Fruit fly (Drosophila melanogaster) whole organism, embryonic: Measurements from ENCODE around the gene Sf3b3.

Experiments
- CG10431 ChIP-seq: fragments of 200-800 bp; sonication (Bioruptor generic); optimal IDR thresholded peaks from 3 replicates; lab custom pipeline; 2018; ENCODE audit warnings: missing biosample characterization, mild to moderate bottlenecking, missing genetic modification characterization
- CG10543 ChIP-seq: fragments of 200-800 bp; sonication (Bioruptor generic); optimal IDR thresholded peaks from 3 replicates; lab custom pipeline; 2017; ENCODE audit warnings: missing biosample characterization, mild to moderate bottlenecking, missing genetic modification characterization, moderate library complexity
- CG10565 ChIP-seq: fragments of 200-800 bp; sonication (Bioruptor generic); optimal IDR thresholded peaks from 3 replicates; lab custom pipeline; 2016; ENCODE audit warnings: missing biosample characterization, mild to moderate bottlenecking, missing genetic modification characterization
- CG12299 ChIP-seq: fragments of 200-800 bp; sonication (Bioruptor generic); optimal IDR thresholded peaks from 2 replicates; lab custom pipeline; 2018; ENCODE audit warnings: missing biosample characterization, mild to moderate bottlenecking, missing genetic modification characterization
- CG1233 ChIP-seq: fragments of 200-800 bp; sonication (Bioruptor generic); optimal IDR thresholded peaks from 4 replicates; lab custom pipeline; 2018; ENCODE audit warnings: missing biosample characterization, mild to moderate bottlenecking, missing genetic modification characterization
- CG12659 ChIP-seq: fragments of 200-800 bp; sonication (Bioruptor generic); optimal IDR thresholded peaks from 3 replicates; lab custom pipeline; 2017; ENCODE audit warnings: mild to moderate bottlenecking, missing biosample characterization, missing genetic modification reagents, missing genetic modification characterization
- CG16779 ChIP-seq: fragments of 200-800 bp; sonication (Bioruptor generic); IDR thresholded peaks from 2 replicates; pipeline ENCODE4 v1.3.6; 2022; ENCODE audit warnings: missing biosample characterization, missing genetic modification characterization
- CG17361 ChIP-seq: fragments of 200-800 bp; sonication (Bioruptor generic); IDR thresholded peaks from 3 replicates; pipeline ENCODE4 v1.3.6; 2022; ENCODE audit warnings: missing biosample characterization, missing genetic modification characterization
- CG17385 ChIP-seq: fragments of 200-800 bp; sonication (Bioruptor generic); optimal IDR thresholded peaks from 3 replicates; lab custom pipeline; 2018; ENCODE audit warnings: missing biosample characterization, mild to moderate bottlenecking, missing genetic modification characterization
- CG17802 ChIP-seq: fragments of 200-800 bp; sonication (Bioruptor generic); optimal IDR thresholded peaks from 2 replicates; lab custom pipeline; 2018; ENCODE audit warnings: missing biosample characterization, mild to moderate bottlenecking, missing genetic modification characterization, moderate library complexity
- CG1792 ChIP-seq: fragments of 200-800 bp; sonication (Bioruptor generic); optimal IDR thresholded peaks from 2 replicates; lab custom pipeline; 2016; ENCODE audit warnings: missing biosample characterization, missing genetic modification characterization
- CG18619 ChIP-seq: fragments of 200-800 bp; sonication (Bioruptor generic); optimal IDR thresholded peaks from 3 replicates; lab custom pipeline; 2017; ENCODE audit warnings: missing biosample characterization, mild to moderate bottlenecking, missing genetic modification characterization
- CG30431 ChIP-seq: fragments of 200-800 bp; sonication (Bioruptor generic); optimal IDR thresholded peaks from 2 replicates; lab custom pipeline; 2017; ENCODE audit warnings: missing biosample characterization, missing genetic modification characterization
- CG32767 ChIP-seq: fragments of 200-800 bp; sonication (Bioruptor generic); IDR thresholded peaks from 2 replicates; pipeline ENCODE4 v1.3.6; 2022; ENCODE audit warnings: missing biosample characterization, missing genetic modification characterization
- CG34422 ChIP-seq: fragments of 200-800 bp; sonication (Bioruptor generic); IDR thresholded peaks from 3 replicates; pipeline ENCODE4 v1.3.6; 2022; ENCODE audit warnings: missing biosample characterization, missing genetic modification characterization
- CG4328 ChIP-seq: fragments of 200-800 bp; sonication (Bioruptor generic); optimal IDR thresholded peaks from 3 replicates; lab custom pipeline; 2017; ENCODE audit warnings: missing biosample characterization, missing genetic modification reagents, missing genetic modification characterization
- CG4360 ChIP-seq: fragments of 200-800 bp; sonication (Bioruptor generic); IDR thresholded peaks from 2 replicates; pipeline ENCODE4 v1.3.6; 2022; ENCODE audit warnings: missing biosample characterization, missing genetic modification characterization
- CG43689 ChIP-seq: fragments of 200-800 bp; sonication (Bioruptor generic); IDR thresholded peaks from 2 replicates; pipeline ENCODE4 v1.3.6; 2022; ENCODE audit warnings: missing biosample characterization, missing genetic modification characterization
- CG6854 ChIP-seq: fragments of 200-800 bp; sonication (Bioruptor generic); optimal IDR thresholded peaks from 3 replicates; lab custom pipeline; 2017; ENCODE audit warnings: missing biosample characterization, mild to moderate bottlenecking, missing genetic modification characterization
- CG7271 ChIP-seq: fragments of 200-800 bp; sonication (Bioruptor generic); optimal IDR thresholded peaks from 2 replicates; lab custom pipeline; 2018; ENCODE audit warnings: missing biosample characterization, mild to moderate bottlenecking, missing genetic modification characterization, moderate library complexity
- CG7928 ChIP-seq: fragments of 200-800 bp; sonication (Bioruptor generic); optimal IDR thresholded peaks from 2 replicates; lab custom pipeline; 2017; ENCODE audit warnings: missing biosample characterization, mild to moderate bottlenecking, missing genetic modification characterization
- CG8359 ChIP-seq: fragments of 200-800 bp; sonication (Bioruptor generic); optimal IDR thresholded peaks from 2 replicates; lab custom pipeline; 2017; ENCODE audit warnings: missing biosample characterization, mild to moderate bottlenecking, missing genetic modification characterization, borderline replicate concordance
- CG8765 ChIP-seq: fragments of 200-800 bp; sonication (Bioruptor generic); IDR thresholded peaks from 2 replicates; pipeline ENCODE4 v1.3.6; 2022; ENCODE audit warnings: missing biosample characterization, missing genetic modification characterization
- CG9727 ChIP-seq: fragments of 200-800 bp; sonication (Bioruptor generic); optimal IDR thresholded peaks from 3 replicates; lab custom pipeline; 2017; ENCODE audit warnings: missing biosample characterization, mild to moderate bottlenecking, missing genetic modification characterization
- GATAe ChIP-seq: fragments of 200-800 bp; sonication (Bioruptor generic); conservative IDR thresholded peaks from 2 replicates; pipeline ENCODE4 v1.3.6; 2022; ENCODE audit warnings: missing biosample characterization, missing genetic modification characterization
- Hr39 ChIP-seq: fragments of >200 bp; optimal IDR thresholded peaks from 2 replicates; lab custom pipeline; 2017
- Jarid2 ChIP-seq: fragments of 200-800 bp; sonication (Bioruptor generic); optimal IDR thresholded peaks from 3 replicates; lab custom pipeline; 2017; ENCODE audit warnings: mild to moderate bottlenecking, missing biosample characterization, missing genetic modification reagents, missing genetic modification characterization
- Lhr ChIP-seq: fragments of 200-800 bp; sonication (Bioruptor generic); optimal IDR thresholded peaks from 3 replicates; lab custom pipeline; 2017; ENCODE audit warnings: mild to moderate bottlenecking, missing biosample characterization, missing genetic modification reagents, missing genetic modification characterization
- Nf-YC ChIP-seq: fragments of 200-800 bp; optimal IDR thresholded peaks from 3 replicates; lab custom pipeline; 2019; ENCODE audit warnings: missing biosample characterization, mild to moderate bottlenecking, missing genetic modification characterization, moderate library complexity
- bbx ChIP-seq: fragments of 200-800 bp; sonication (Bioruptor generic); IDR thresholded peaks from 2 replicates; pipeline ENCODE4 v1.3.6; 2022; ENCODE audit warnings: missing biosample characterization, missing genetic modification characterization; ENCODE audit not compliant: partially characterized antibody
- bcd ChIP-seq: fragments of 200-800 bp; sonication (Bioruptor generic); optimal IDR thresholded peaks from 2 replicates; lab custom pipeline; 2017; ENCODE audit warnings: missing biosample characterization, mild to moderate bottlenecking, missing genetic modification characterization
- bowl ChIP-seq: fragments of 200-800 bp; sonication (Bioruptor generic); IDR thresholded peaks from 2 replicates; pipeline ENCODE4 v1.3.6; 2022; ENCODE audit warnings: missing biosample characterization, missing genetic modification characterization
- dpn ChIP-seq, 2 experiments: fragments of 200-800 bp; sonication (Bioruptor generic); optimal IDR thresholded peaks; 3 replicates each; lab custom pipeline; 2016; ENCODE audit warnings: missing biosample characterization in 2 of 2, missing genetic modification characterization in 2 of 2
- dysf ChIP-seq: fragments of 200-800 bp; sonication (Bioruptor generic); IDR thresholded peaks from 3 replicates; pipeline ENCODE4 v1.3.6; 2022; ENCODE audit warnings: missing biosample characterization, missing genetic modification characterization
- eve ChIP-seq, 2 experiments: fragments of >200 bp; optimal IDR thresholded peaks; 2 replicates each; lab custom pipeline; 2017; ENCODE audit warnings: missing biosample characterization in 2 of 2, missing genetic modification characterization in 2 of 2
- eyg ChIP-seq: fragments of 200-800 bp; sonication (Bioruptor generic); optimal IDR thresholded peaks from 3 replicates; lab custom pipeline; 2016; ENCODE audit warnings: missing biosample characterization, missing genetic modification characterization
- fru ChIP-seq: fragments of >200 bp; optimal IDR thresholded peaks from 2 replicates; lab custom pipeline; 2017
- fu2 ChIP-seq: fragments of 200-800 bp; sonication (Bioruptor generic); optimal IDR thresholded peaks from 2 replicates; lab custom pipeline; 2016; ENCODE audit warnings: missing biosample characterization, missing genetic modification characterization
- grau ChIP-seq: fragments of 200-800 bp; optimal IDR thresholded peaks from 3 replicates; lab custom pipeline; 2019; ENCODE audit warnings: missing biosample characterization, mild to moderate bottlenecking, missing genetic modification characterization, moderate library complexity
- gro ChIP-seq: fragments of 200-800 bp; sonication (Bioruptor generic); optimal IDR thresholded peaks from 2 replicates; lab custom pipeline; 2016; ENCODE audit warnings: missing biosample characterization, missing genetic modification characterization
- jing ChIP-seq: fragments of 200-800 bp; sonication (Bioruptor generic); optimal IDR thresholded peaks from 2 replicates; lab custom pipeline; 2018; ENCODE audit warnings: missing biosample characterization, mild to moderate bottlenecking, missing genetic modification characterization
- kah ChIP-seq: fragments of 200-800 bp; sonication (Bioruptor generic); optimal IDR thresholded peaks from 2 replicates; lab custom pipeline; 2018; ENCODE audit warnings: missing biosample characterization, mild to moderate bottlenecking, missing genetic modification characterization
- lab ChIP-seq: fragments of 200-800 bp; sonication (Bioruptor generic); optimal IDR thresholded peaks from 3 replicates; lab custom pipeline; 2017; ENCODE audit warnings: missing biosample characterization, missing genetic modification characterization, mild to moderate bottlenecking, moderate library complexity, missing genetic modification reagents
- lola ChIP-seq, 3 experiments: fragments of >200 bp in 2 of 3; fragments of 200-800 bp in 1 of 3; sonication (Bioruptor generic) in 1 of 3; optimal IDR thresholded peaks; 2 replicates each; lab custom pipeline; 2017 to 2019; ENCODE audit warnings: missing biosample characterization in 3 of 3, missing genetic modification characterization in 3 of 3, mild to moderate bottlenecking in 1 of 3, moderate library complexity in 1 of 3
- mirr ChIP-seq: fragments of 200-800 bp; sonication (Bioruptor generic); optimal IDR thresholded peaks from 3 replicates; lab custom pipeline; 2018; ENCODE audit warnings: missing biosample characterization, mild to moderate bottlenecking, missing genetic modification characterization
- pfk ChIP-seq: fragments of 200-800 bp; sonication (Bioruptor generic); optimal IDR thresholded peaks from 2 replicates; lab custom pipeline; 2018; ENCODE audit warnings: missing biosample characterization, mild to moderate bottlenecking, missing genetic modification characterization, moderate library complexity
- rib ChIP-seq: fragments of 200-800 bp; sonication (Bioruptor generic); IDR thresholded peaks from 2 replicates; pipeline ENCODE4 v1.3.6; 2022; ENCODE audit warnings: missing biosample characterization, missing genetic modification characterization
- sr ChIP-seq: fragments of 200-800 bp; sonication (Bioruptor generic); IDR thresholded peaks from 3 replicates; pipeline ENCODE4 v1.3.6; 2022; ENCODE audit warnings: missing biosample characterization, missing genetic modification characterization
- tgo ChIP-seq: fragments of 200-800 bp; sonication (Bioruptor generic); IDR thresholded peaks from 3 replicates; pipeline ENCODE4 v1.3.6; 2022; ENCODE audit warnings: missing biosample characterization, missing genetic modification characterization
- tx ChIP-seq: fragments of 200-800 bp; sonication (Bioruptor generic); optimal IDR thresholded peaks from 2 replicates; lab custom pipeline; 2016; ENCODE audit warnings: missing biosample characterization, missing genetic modification characterization
- vnd ChIP-seq: fragments of 200-800 bp; sonication (Bioruptor generic); IDR thresholded peaks from 3 replicates; pipeline ENCODE4 v1.3.6; 2022; ENCODE audit warnings: missing biosample characterization, missing genetic modification characterization; ENCODE audit not compliant: partially characterized antibody

Sf3b3 gene

DNA sequence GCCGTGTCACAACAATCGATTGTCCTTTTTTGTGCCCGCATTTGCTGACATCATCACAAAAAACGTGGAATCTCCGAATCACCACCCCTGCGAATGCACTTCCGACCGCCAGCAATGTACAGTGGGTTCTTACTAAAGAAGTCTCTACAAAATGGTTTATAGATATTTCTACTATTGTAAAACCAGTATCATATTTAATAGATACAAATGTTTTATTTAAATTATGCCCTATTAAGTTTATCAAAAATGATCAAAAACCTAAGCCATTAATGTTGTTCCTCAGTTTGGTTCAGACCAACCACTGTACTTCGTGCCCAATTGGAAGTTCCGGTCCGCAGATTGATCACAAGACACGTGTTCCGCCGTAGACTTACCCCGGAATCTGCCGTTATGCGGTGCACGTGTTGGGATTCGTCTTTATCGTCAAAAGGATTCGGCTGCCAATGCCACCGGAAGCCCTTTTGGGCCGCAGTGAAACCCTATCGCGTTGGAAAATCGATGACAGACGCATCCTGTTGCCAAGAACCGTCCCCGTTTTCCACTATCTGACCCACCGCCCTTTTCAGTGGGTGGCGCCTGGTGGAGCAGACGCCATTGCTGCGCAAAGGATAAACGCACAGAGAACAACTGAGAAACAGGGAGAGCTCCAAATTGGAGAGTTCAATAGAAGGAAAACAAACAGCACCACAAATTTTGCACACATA lies 28.5 kb downstream of the Sf3b3 start (continued):
- TF ChIP-seq kah (GFP tag; lab: Kevin White, UChicago) (no peak), CG1233 (GFP tag; lab: Kevin White, UChicago) (peak; percentile 10), CG17361 (GFP tag; lab: Robert Waterston, UW) (peak; percentile 53; the same call in 1 of the 3 replicates), CG18619 (GFP tag; lab: Kevin White, UChicago) (no peak), sr (GFP tag; lab: Robert Waterston, UW) (no peak), mirr (GFP tag; lab: Kevin White, UChicago) (no peak), gro (no peak), CG6854 (no peak), CG10565 (no peak), pfk (GFP tag; lab: Kevin White, UChicago) (no peak), tx (no peak), bowl (no peak), Jarid2 (GFP tag; lab: Kevin White, UChicago) (no peak), dysf (GFP tag; lab: Robert Waterston, UW) (no peak), CG4360 (GFP tag; lab: Robert Waterston, UW) (no peak), vnd (GFP tag; lab: Robert Waterston, UW) (no peak), CG17802 (tag; lab: Kevin White, UChicago) (no peak), bbx (GFP tag; lab: Robert Waterston, UW) (no peak), grau (peak; percentile 64), CG8359 (GFP tag; lab: Kevin White, UChicago) (no peak), jing (GFP tag; lab: Kevin White, UChicago) (no peak), Lhr (GFP tag; lab: Kevin White, UChicago) (no peak), CG43689 (GFP tag; lab: Robert Waterston, UW) (no peak), fru (lab: Kevin White, UChicago) (no peak), fu2 (GFP tag; lab: Kevin White, UChicago) (no peak), CG8765 (no peak), CG10431 (GFP tag; lab: Kevin White, UChicago) (no peak), CG16779 (GFP tag; lab: Robert Waterston, UW) (no peak), CG30431 (GFP tag; lab: Kevin White, UChicago) (no peak), dpn (GFP tag; optimal IDR thresholded peaks at IDR 0.05; lab: Kevin White, UChicago) (peak in 1 of 2 experiments; percentile 5), lab (peak; percentile 29), CG7271 (tag; lab: Kevin White, UChicago) (no peak), CG12299 (tag; lab: Kevin White, UChicago) (no peak), CG34422 (GFP tag; lab: Robert Waterston, UW) (no peak), eyg (GFP tag; lab: Kevin White, UChicago) (no peak), CG10543 (no peak), Nf-YC (peak; percentile 15), CG32767 (GFP tag; lab: Robert Waterston, UW) (no peak), CG9727 (GFP tag; lab: Kevin White, UChicago) (peak; percentile 14), tgo (GFP tag; lab: Robert Waterston, UW) (no peak; the same call in 2 of the 3 replicates), CG17385 (GFP tag; lab: Kevin White, UChicago) (peak; percentile 26), Hr39 (lab: Kevin White, UChicago) (no peak), CG7928 (no peak), CG12659 (GFP tag; lab: Kevin White, UChicago) (no peak), bcd (GFP tag; lab: Kevin White, UChicago) (no peak), CG4328 (GFP tag; lab: Kevin White, UChicago) (no peak), CG1792 (GFP tag; lab: Kevin White, UChicago) (no peak), rib (GFP tag; lab: Robert Waterston, UW) (no peak), lola (GFP tag; optimal IDR thresholded peaks at IDR 0.05; lab: Kevin White, UChicago) (peak in 1 of 3 experiments; percentile 53), eve (GFP tag; optimal IDR thresholded peaks at IDR 0.05; lab: Kevin White, UChicago) (no peak), GATAe (no peak)
